Fruit fly (Drosophila melanogaster) whole organism: ENCODE data around the gene Hsp26.

Source experiments
- CG8478 ChIP-seq: fragments of >200 bp; optimal IDR thresholded peaks from 2 replicates; lab custom pipeline; 2018; ENCODE audit warnings: inconsistent platforms
- Dll ChIP-seq: fragments of >200 bp; optimal IDR thresholded peaks from 2 replicates; lab custom pipeline; 2017
- EcR ChIP-seq, 2 experiments: fragments of >200 bp; optimal IDR thresholded peaks; 2 replicates each; lab custom pipeline; 2017; ENCODE audit warnings: missing biosample characterization in 2 of 2, missing genetic modification characterization in 2 of 2, missing genetic modification reagents in 2 of 2
- pan ChIP-seq: fragments of >200 bp; optimal IDR thresholded peaks from 2 replicates; lab custom pipeline; 2017
- psq ChIP-seq: fragments of >200 bp; optimal IDR thresholded peaks from 2 replicates; lab custom pipeline; 2017
- usp ChIP-seq: fragments of >200 bp; optimal IDR thresholded peaks from 2 replicates; lab custom pipeline; 2017; ENCODE audit warnings: missing biosample characterization, missing genetic modification characterization, mixed read lengths

Gene Hsp26

DNA sequence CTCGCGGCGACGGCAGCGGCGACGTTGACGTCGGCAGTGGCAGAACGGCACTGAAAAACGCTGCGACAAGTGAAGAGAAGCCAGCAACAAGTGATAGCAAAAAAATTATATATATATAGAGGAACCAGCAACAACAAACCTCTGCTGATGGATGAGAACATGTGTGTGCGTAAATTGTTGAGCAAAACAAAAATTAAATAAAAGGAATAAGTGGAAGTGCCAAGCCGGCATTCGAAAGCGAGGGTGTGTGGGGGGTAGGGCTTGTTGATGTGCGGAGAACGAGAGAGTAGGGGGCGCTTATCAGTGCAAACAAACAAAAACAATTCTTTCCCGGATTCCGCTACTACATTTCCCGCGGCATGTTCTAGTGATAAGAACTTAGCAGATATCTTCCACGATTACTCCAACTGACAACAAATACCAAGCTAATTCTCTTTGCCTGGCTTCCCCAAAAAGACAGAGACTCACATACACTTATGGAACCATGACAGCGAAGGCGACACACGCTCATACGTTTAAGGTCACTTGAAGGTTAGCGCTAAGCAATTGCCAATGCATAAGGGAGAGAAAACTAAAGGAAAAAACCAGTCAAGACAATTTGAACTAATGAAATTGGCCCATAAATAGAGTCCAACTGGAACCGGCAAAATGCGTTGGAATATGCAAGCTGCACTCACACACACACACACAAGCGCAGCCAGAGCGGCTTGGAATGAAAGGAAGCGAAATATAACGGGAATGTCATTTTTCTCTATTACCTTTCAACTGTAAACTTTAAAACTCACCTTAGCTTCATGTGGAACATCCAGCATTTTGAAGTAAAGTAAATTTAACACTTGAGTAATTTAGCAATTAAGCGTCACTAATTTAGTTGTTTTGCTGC is 19.2 kb downstream of the Hsp26 start:
- TF ChIP-seq Dll (lab: Kevin White, UChicago) = no peak
- no peak for TF ChIP-seq usp
- no peak for TF ChIP-seq psq
- no peak for TF ChIP-seq EcR (GFP tag; optimal IDR thresholded peaks at IDR 0.05; lab: Kevin White, UChicago)
- TF ChIP-seq pan = no peak
- TF ChIP-seq CG8478 (lab: Kevin White, UChicago) = no peak

DNA sequence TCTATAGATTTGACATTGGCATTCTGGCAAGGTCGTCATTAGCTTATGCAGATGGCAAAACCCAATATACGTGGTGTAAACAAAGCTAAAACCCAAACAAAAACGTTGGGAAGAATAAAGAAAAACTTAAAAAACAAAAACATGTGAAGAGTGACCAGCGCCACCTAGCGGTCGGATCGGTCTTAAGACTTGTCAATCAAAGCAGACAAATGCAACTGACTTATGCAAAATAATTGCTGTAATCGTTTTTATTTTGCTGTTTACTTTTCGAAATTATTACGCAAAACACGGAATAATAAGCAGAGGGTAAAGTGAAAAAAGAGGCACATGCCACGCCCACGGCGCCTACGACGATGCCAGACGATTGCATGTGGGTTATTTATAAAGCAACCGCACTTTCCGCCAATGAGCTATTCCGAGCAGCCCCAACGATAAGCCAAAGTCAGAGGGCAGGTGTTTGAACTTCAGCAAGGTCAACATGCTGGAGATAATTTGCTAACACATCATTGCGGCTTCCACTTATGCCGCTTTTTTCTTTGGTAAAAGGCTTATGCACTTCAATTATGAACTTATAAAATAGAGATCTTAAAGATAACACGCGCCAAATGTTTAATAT is 21.0 kb downstream of the Hsp26 start:
- TF ChIP-seq psq (no peak), EcR (GFP tag; optimal IDR thresholded peaks at IDR 0.05; lab: Kevin White, UChicago) (no peak)

DNA sequence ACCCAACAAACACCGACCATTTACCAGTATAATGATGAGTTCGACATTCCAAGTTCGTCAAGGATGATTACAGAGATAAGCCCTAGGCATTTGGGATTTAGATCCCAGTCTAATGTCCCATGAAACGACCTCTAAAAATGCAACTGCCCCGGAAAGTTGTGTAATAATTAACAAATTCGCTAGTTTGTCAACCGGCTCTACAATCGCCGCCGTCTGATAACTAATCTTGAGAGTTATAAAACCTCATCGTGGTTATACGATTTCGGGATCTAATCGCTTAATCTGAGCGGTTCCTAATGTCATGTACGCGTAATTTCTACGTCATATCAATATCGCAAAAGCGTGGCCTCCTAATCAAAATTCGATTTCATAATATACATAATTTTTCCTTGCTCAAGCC is 21.7 kb downstream of the Hsp26 start:
- TF ChIP-seq pan (no peak), usp (no peak), Dll (lab: Kevin White, UChicago) (no peak), psq (no peak), EcR (GFP tag; optimal IDR thresholded peaks at IDR 0.05; lab: Kevin White, UChicago) (no peak), CG8478 (lab: Kevin White, UChicago) (no peak)

DNA sequence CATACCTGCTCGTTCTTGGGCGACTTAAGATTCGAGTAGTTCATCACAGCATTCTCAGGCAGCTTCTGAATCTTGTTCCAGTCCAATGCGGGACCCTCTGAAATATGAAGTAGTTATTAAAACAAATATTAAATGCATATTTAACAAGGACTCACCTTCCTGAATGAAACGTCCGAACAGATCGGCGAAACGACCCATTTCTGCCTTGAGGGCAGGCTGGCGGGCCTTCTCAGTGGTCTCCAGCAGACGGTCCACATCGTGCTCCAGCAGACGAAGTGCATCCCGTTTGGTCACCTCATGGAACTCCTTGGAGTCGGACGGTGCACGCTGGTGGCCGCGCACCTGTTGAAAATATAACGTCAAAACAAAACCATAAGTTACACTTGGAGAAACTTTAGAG is 23.5 kb downstream of the Hsp26 start, which contains the start of gene CG32040:
Gene CG32040 (plus strand): TSS at position 301 of the 400 bp plus-strand sequence.
- TF ChIP-seq Dll (lab: Kevin White, UChicago) = no peak
- no peak for TF ChIP-seq psq
- TF ChIP-seq CG8478 (lab: Kevin White, UChicago) = no peak
- TF ChIP-seq EcR (GFP tag; optimal IDR thresholded peaks at IDR 0.05; lab: Kevin White, UChicago) = no peak
- TF ChIP-seq usp = no peak
- no peak for TF ChIP-seq pan

- no peak for TF ChIP-seq CG8478 (lab: Kevin White, UChicago)
- TF ChIP-seq Dll (lab: Kevin White, UChicago) = no peak
- no peak for TF ChIP-seq usp
- no peak for TF ChIP-seq psq
- TF ChIP-seq pan = no peak
- TF ChIP-seq EcR (GFP tag; optimal IDR thresholded peaks at IDR 0.05; lab: Kevin White, UChicago) = no peak
These were observed 27.9 kb downstream of the Hsp26 start, which contains the start of gene PGRP-LF for dm6 chr3L:9349314-9349733. Gene PGRP-LF (plus strand): TSS chr3L:9349609.

DNA sequence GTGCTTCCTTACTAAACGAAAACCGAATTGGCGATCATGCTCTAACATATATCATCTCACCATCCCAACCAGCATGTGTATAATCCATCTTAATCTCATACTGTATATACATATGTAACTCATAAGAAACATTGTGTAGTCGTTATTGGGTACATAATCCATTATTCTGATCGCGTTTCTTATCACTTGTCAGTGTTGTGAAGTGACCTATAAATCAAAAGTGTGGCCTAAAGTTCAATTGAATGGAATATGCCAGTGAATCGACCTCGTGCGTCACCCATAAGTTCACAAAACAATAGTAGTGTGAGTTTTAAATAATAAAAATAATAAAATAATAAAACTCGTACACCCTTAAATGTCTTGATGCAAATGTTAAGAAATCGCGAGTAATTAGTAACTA is 32.1 kb downstream of the Hsp26 start:
- TF ChIP-seq pan (no peak), CG8478 (lab: Kevin White, UChicago) (no peak), EcR (GFP tag; optimal IDR thresholded peaks at IDR 0.05; lab: Kevin White, UChicago) (no peak), usp (no peak), Dll (lab: Kevin White, UChicago) (no peak), psq (no peak)

DNA sequence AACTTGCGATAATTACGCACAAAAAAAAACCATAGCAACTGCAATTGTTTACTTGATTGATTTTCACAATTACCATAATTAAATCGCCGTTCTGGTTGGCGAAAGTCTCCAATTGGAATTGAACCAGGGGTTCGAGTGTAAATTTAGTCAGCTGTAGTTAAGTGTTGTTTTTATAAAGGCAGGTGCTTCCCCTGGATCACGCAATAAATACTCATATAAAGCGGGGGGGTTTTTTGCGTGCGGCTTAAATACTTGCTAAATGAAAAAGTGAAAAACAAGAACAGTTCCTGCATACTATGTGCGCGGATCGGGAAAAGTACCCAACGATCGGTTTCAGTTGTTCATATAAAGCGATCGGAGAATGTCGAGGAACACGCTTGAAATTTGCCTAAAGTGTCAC is 33.3 kb downstream of the Hsp26 start:
- no peak for TF ChIP-seq CG8478 (lab: Kevin White, UChicago)
- TF ChIP-seq usp = no peak
- no peak for TF ChIP-seq psq
- no peak for TF ChIP-seq pan
- TF ChIP-seq EcR (GFP tag; optimal IDR thresholded peaks at IDR 0.05; lab: Kevin White, UChicago) = no peak
- TF ChIP-seq Dll (lab: Kevin White, UChicago) = no peak

DNA sequence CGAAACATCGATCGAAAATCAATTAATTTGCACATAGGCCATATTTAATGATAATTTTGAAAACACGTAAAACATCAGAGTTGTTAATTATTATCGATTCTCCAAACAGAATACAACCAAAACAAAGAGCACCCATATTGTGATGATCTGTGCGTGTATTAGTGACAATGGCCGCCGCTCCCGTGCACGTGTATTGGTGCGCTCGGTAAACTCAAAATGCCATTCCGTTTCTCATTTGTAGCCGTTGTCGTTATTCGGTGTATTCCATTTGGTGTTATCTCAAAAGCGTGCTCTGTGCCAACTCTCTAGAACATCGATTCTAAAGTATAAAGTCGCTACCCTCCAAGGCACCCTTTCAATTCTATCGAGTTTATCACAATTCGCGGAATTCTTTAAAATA is 36.4 kb downstream of the Hsp26 start:
- TF ChIP-seq pan = no peak
- no peak for TF ChIP-seq EcR (GFP tag; optimal IDR thresholded peaks at IDR 0.05; lab: Kevin White, UChicago)
- TF ChIP-seq usp = no peak
- no peak for TF ChIP-seq psq
- no peak for TF ChIP-seq CG8478 (lab: Kevin White, UChicago)
- TF ChIP-seq Dll (lab: Kevin White, UChicago) = no peak

DNA sequence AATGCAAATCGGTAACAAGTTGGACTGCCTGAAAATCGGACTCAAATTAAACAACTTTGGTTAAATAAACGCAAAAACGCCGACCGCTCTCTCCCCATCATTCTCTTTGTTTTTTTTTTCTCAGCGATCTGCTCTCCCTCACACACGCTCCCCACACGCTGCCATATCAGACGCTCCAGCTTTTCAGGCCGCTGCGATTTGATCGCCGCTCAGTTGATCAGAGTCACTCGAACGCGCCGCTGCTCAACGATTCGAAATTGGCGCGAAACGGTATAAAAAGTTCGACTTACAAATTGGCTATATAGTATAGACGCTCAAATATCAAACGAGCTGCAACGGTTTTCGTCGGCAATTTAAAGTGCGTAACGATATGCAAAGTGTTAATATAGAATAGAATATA is 37.0 kb downstream of the Hsp26 start:
- no peak for TF ChIP-seq EcR (GFP tag; optimal IDR thresholded peaks at IDR 0.05; lab: Kevin White, UChicago)
- no peak for TF ChIP-seq CG8478 (lab: Kevin White, UChicago)
- TF ChIP-seq pan = no peak

- TF ChIP-seq CG8478 (lab: Kevin White, UChicago) = no peak
- TF ChIP-seq pan = no peak
- TF ChIP-seq EcR (GFP tag; optimal IDR thresholded peaks at IDR 0.05; lab: Kevin White, UChicago) = no peak
- no peak for TF ChIP-seq psq
- TF ChIP-seq usp = no peak
- TF ChIP-seq Dll (lab: Kevin White, UChicago) = no peak
These were observed 38.2 kb downstream of the Hsp26 start for dm6 chr3L:9339021-9339420.

- TF ChIP-seq EcR (GFP tag; optimal IDR thresholded peaks at IDR 0.05; lab: Kevin White, UChicago) (no peak), psq (no peak), usp (no peak)
These were observed 38.7 kb downstream of the Hsp26 start, which contains the start of gene PGRP-LC for dm6 chr3L:9338510-9338909. Gene PGRP-LC (plus strand): TSS chr3L:9338810.

dm6 chr3L:9337942-9338468 is 39.2 kb downstream of the Hsp26 start:
- TF ChIP-seq psq (no peak), usp (no peak), pan (no peak), CG8478 (lab: Kevin White, UChicago) (no peak), EcR (GFP tag; optimal IDR thresholded peaks at IDR 0.05; lab: Kevin White, UChicago) (no peak), Dll (lab: Kevin White, UChicago) (no peak)

- TF ChIP-seq Dll (lab: Kevin White, UChicago) = peak; percentile 47
- TF ChIP-seq EcR (GFP tag; optimal IDR thresholded peaks at IDR 0.05; lab: Kevin White, UChicago) = peak in 1 of 2 experiments; percentile 34
- no peak for TF ChIP-seq pan
- no peak for TF ChIP-seq psq
These were observed 41.5 kb downstream of the Hsp26 start for dm6 chr3L:9335711-9336110.
